Fruit fly (Drosophila melanogaster): Measurements from ENCODE around the gene CG9281.

Gene CG9281

dm6 chrX:15731968-15732367 lies 21.6 kb upstream of the CG9281 start, which contains the start of gene CG8191 (continued):
- peak; percentile 73 for TF ChIP-seq nerfin-2 (GFP tag; IDR thresholded peaks at IDR 0.05; ENCODE audit: partially characterized antibody)

DNA sequence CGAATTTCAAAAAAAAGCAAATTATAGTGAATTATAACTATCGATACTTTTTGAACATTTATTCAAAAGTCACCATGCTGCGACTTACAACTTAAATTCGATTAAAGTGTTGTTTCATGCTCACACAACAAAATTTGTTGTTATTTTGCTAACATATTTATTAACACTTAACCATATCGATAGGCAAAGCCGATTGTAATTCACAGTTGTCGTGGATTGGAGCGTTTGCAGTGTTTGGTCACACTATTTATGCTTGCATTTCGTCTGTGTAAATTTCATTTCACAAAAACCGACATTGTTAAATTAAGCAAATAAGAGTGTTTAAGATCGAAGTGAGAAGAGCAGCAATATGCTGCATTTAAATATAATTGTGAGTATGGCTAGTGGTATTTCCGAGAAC lies 2.1 kb upstream of the CG9281 start, which contains the start of gene HUWE1:
HUWE1 (plus strand) TSS at position 220 of the 400 bp plus-strand sequence.
- TF ChIP-seq cas (GFP tag; IDR thresholded peaks at IDR 0.05) (no peak), sob (GFP tag; IDR thresholded peaks at IDR 0.05) (peak; percentile 45; the same call in 1 of the 2 replicates), CG42726 (GFP tag; IDR thresholded peaks at IDR 0.05; ENCODE audit: partially characterized antibody) (peak; percentile 22; the same call in 1 of the 2 replicates), CG17912 (GFP tag; optimal IDR thresholded peaks at IDR 0.05) (peak; percentile 17), lilli (GFP tag; optimal IDR thresholded peaks at IDR 0.05) (peak; percentile 47), CG9932 (GFP tag; IDR thresholded peaks at IDR 0.05) (peak; percentile 38; the same call in 1 of the 2 replicates), CG33557 (GFP tag; optimal IDR thresholded peaks at IDR 0.05) (peak; percentile 5), CG12659 (GFP tag; optimal IDR thresholded peaks at IDR 0.05) (peak; percentile 73), tna (GFP tag; IDR thresholded peaks at IDR 0.05; ENCODE audit: partially characterized antibody) (peak; percentile 64), CG2129 (GFP tag; IDR thresholded peaks at IDR 0.05; ENCODE audit: partially characterized antibody) (peak; percentile 53; the same call in 1 of the 2 replicates), Ravus (GFP tag; IDR thresholded peaks at IDR 0.05) (no peak), CG15073 (GFP tag; optimal IDR thresholded peaks at IDR 0.05) (no peak), CG11560 (tag; IDR thresholded peaks at IDR 0.05) (peak; percentile 49; the same call in 1 of the 3 replicates), CG13287 (GFP tag; IDR thresholded peaks at IDR 0.05; ENCODE audit: partially characterized antibody) (peak; percentile 89), GATAe (GFP tag; conservative IDR thresholded peaks at IDR 0.05) (no peak), lola (GFP tag; optimal IDR thresholded peaks at IDR 0.05) (no peak), bbx (GFP tag; IDR thresholded peaks at IDR 0.05; ENCODE audit: partially characterized antibody) (peak; percentile 83), CG9609 (GFP tag; optimal IDR thresholded peaks at IDR 0.05) (peak; percentile 10), CG6689 (GFP tag; IDR thresholded peaks at IDR 0.05) (no peak), vvl (GFP tag; IDR thresholded peaks at IDR 0.05) (0 out of 2 replicates have a peak, but pooled peaks have one; percentile 5), CG13624 (GFP tag; optimal IDR thresholded peaks at IDR 0.05) (peak; percentile 40), CG2116 (GFP tag; optimal IDR thresholded peaks at IDR 0.05) (peak; percentile 85), crol (GFP tag; IDR thresholded peaks at IDR 0.05) (no peak), CG6791 (GFP tag; IDR thresholded peaks at IDR 0.05; ENCODE audit: partially characterized antibody) (peak; percentile 76), CG32532 (GFP tag; IDR thresholded peaks at IDR 0.05) (no peak), vfl (GFP tag; optimal IDR thresholded peaks at IDR 0.05) (no peak), Jarid2 (GFP tag; optimal IDR thresholded peaks at IDR 0.05) (no peak), Opbp (GFP tag; IDR thresholded peaks at IDR 0.05; ENCODE audit: partially characterized antibody) (peak; percentile 81), CG33213 (GFP tag; optimal IDR thresholded peaks at IDR 0.05) (peak; percentile 48), CG17568 (GFP tag; optimal IDR thresholded peaks at IDR 0.05) (no peak), MESR4 (GFP tag; optimal IDR thresholded peaks at IDR 0.05) (peak; percentile 82), grau (tag; optimal IDR thresholded peaks at IDR 0.05) (peak; percentile 19), D19B (GFP tag; optimal IDR thresholded peaks at IDR 0.05) (no peak), CG7963 (GFP tag; IDR thresholded peaks at IDR 0.05; ENCODE audit: partially characterized antibody) (peak; percentile 79), CG30020 (tag; optimal IDR thresholded peaks at IDR 0.05) (peak; percentile 54), amos (GFP tag; IDR thresholded peaks at IDR 0.05; ENCODE audit: partially characterized antibody) (peak; percentile 84), CG2120 (GFP tag; optimal IDR thresholded peaks at IDR 0.05) (peak; percentile 63), Scr (GFP tag; IDR thresholded peaks at IDR 0.05; ENCODE audit: partially characterized antibody) (peak; percentile 83), CG8089 (GFP tag; optimal IDR thresholded peaks at IDR 0.05) (no peak), Dp (GFP tag; optimal IDR thresholded peaks at IDR 0.05) (peak; percentile 68), CG5953 (GFP tag; IDR thresholded peaks at IDR 0.05) (no peak), pzg (GFP tag; optimal IDR thresholded peaks at IDR 0.05) (peak; percentile 92), CG4360 (GFP tag; IDR thresholded peaks at IDR 0.05) (peak; percentile 45; the same call in 1 of the 2 replicates), CG10267 (tag; optimal IDR thresholded peaks at IDR 0.05) (peak; percentile 94), Neu2 (GFP tag; optimal IDR thresholded peaks at IDR 0.05; ENCODE audit: borderline replicate concordance) (peak; percentile 77), chinmo (GFP tag; IDR thresholded peaks at IDR 0.05; ENCODE audit: partially characterized antibody) (peak; percentile 88; the same call in 3 of the 4 replicates)

Data from whole organism, embryonic.